Worm (Caenorhabditis elegans) whole organism, midembryonic: ENCODE results near the gene icln-1.

Experiments used
- cog-1 ChIP-seq: sonication (generic microtip); optimal IDR thresholded peaks from 2 replicates; lab custom pipeline; 2016; ENCODE audit warnings: missing genetic modification characterization, missing compliant biosample characterization
- flt-1 ChIP-seq: fragments of 200-800 bp; sonication (Bioruptor generic); IDR thresholded peaks from 2 replicates; pipeline ENCODE4 v1.3.6; 2022; ENCODE audit warnings: missing genetic modification characterization, missing compliant biosample characterization
- klf-2 ChIP-seq: fragments of 200-800 bp; sonication (Bioruptor generic); conservative IDR thresholded peaks from 2 replicates; pipeline ENCODE4 v1.3.6; 2022; ENCODE audit warnings: missing genetic modification reagents, missing genetic modification characterization, missing compliant biosample characterization
- med-1 ChIP-seq: sonication (generic microtip); optimal IDR thresholded peaks from 2 replicates; lab custom pipeline; 2017; ENCODE audit warnings: missing genetic modification characterization, mild to moderate bottlenecking, missing compliant biosample characterization, antibody characterized with exemption, missing genetic modification reagents; ENCODE audit not compliant: insufficient read depth
- ref-1 ChIP-seq: fragments of 200-800 bp; sonication (Bioruptor generic); conservative IDR thresholded peaks from 2 replicates; pipeline ENCODE4 v1.3.6; 2022; ENCODE audit warnings: missing genetic modification reagents, missing genetic modification characterization, missing compliant biosample characterization
- ztf-23 ChIP-seq: fragments of 200-800 bp; sonication (Bioruptor generic); IDR thresholded peaks from 2 replicates; pipeline ENCODE4 v1.3.6; 2022; ENCODE audit warnings: missing genetic modification reagents, missing genetic modification characterization, missing compliant biosample characterization
- ztf-29 ChIP-seq: fragments of 200-800 bp; sonication (Bioruptor generic); IDR thresholded peaks from 2 replicates; pipeline ENCODE4 v1.3.6; 2022; ENCODE audit warnings: missing genetic modification reagents, missing genetic modification characterization, missing compliant biosample characterization

DNA sequence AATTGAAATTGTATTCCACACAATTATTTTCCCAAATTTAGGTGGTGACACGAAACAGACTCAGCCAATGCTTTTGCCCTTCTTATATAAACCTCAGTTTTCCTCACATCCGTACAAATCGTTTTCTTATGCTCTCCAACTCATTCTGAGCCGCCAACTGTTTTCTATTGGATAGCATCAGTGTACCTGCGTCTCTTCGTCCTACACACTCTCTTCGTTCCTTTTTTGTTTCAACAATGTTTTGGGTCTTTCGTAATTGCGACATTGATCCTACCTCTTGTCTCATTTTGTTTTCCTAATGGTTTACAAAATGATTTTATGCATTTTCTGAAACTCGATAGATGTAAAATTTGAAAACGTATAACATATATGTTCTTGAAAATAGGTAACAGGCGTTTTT lies 16.1 kb downstream of the icln-1 start:
- TF ChIP-seq med-1 (GFP tag; lab: Kevin White, UChicago), result no peak
- no peak for TF ChIP-seq flt-1 (GFP tag; lab: Robert Waterston, UW)
- no peak for TF ChIP-seq ref-1 (GFP tag; lab: Robert Waterston, UW)
- TF ChIP-seq klf-2 (GFP tag; lab: Robert Waterston, UW), result no peak
- no peak for TF ChIP-seq cog-1 (tag; lab: Kevin White, UChicago)
- no peak for TF ChIP-seq ztf-29 (GFP tag; lab: Robert Waterston, UW)
- TF ChIP-seq ztf-23 (GFP tag; lab: Robert Waterston, UW), result no peak
